Worm (Caenorhabditis elegans) whole organism, early embryonic: ENCODE data around the gene sta-2.

Source experiments
- B0310.2 ChIP-seq: sonication (generic microtip); optimal IDR thresholded peaks from 2 replicates; lab custom pipeline; 2016; ENCODE audit warnings: mild to moderate bottlenecking, missing genetic modification characterization, missing compliant biosample characterization
- ama-1 ChIP-seq: fragments of 150-350 bp; optimal IDR thresholded peaks from 2 replicates; lab custom pipeline; 2014
- ceh-13 ChIP-seq: fragments of 200-800 bp; sonication (Bioruptor generic); optimal IDR thresholded peaks from 2 replicates; lab custom pipeline; 2018; ENCODE audit warnings: mild to moderate bottlenecking, missing genetic modification characterization, missing compliant biosample characterization
- flt-1 ChIP-seq: fragments of 200-800 bp; sonication (Bioruptor generic); IDR thresholded peaks from 2 replicates; pipeline ENCODE4 v1.3.6; 2022; ENCODE audit warnings: missing genetic modification characterization, missing compliant biosample characterization
- hmg-4 ChIP-seq: fragments of 200-800 bp; sonication (Bioruptor generic); optimal IDR thresholded peaks from 2 replicates; lab custom pipeline; 2018; ENCODE audit warnings: mild to moderate bottlenecking, missing genetic modification characterization, missing compliant biosample characterization
- hnd-1 ChIP-seq: sonication (generic microtip); optimal IDR thresholded peaks from 2 replicates; lab custom pipeline; 2016; ENCODE audit warnings: missing genetic modification characterization, missing compliant biosample characterization
- pes-1 ChIP-seq: fragments of 200-800 bp; sonication (Bioruptor generic); IDR thresholded peaks from 2 replicates; pipeline ENCODE4 v1.3.6; 2022; ENCODE audit warnings: missing genetic modification reagents, missing genetic modification characterization, missing compliant biosample characterization
- scrt-1 ChIP-seq: fragments of 200-800 bp; sonication (Bioruptor generic); IDR thresholded peaks from 2 replicates; pipeline ENCODE4 v1.3.6; 2022; ENCODE audit warnings: missing genetic modification characterization, missing compliant biosample characterization
- sea-1 ChIP-seq: fragments of 200-800 bp; sonication (Bioruptor generic); conservative IDR thresholded peaks from 2 replicates; pipeline ENCODE4 v1.3.6; 2022; ENCODE audit warnings: missing genetic modification characterization, missing compliant biosample characterization
- tbx-11 ChIP-seq: fragments of 200-800 bp; sonication (Bioruptor generic); IDR thresholded peaks from 2 replicates; pipeline ENCODE4 v1.3.6; 2022; ENCODE audit warnings: missing genetic modification characterization, missing compliant biosample characterization
- tbx-37 ChIP-seq: fragments of 200-800 bp; sonication (Bioruptor generic); conservative IDR thresholded peaks from 2 replicates; pipeline ENCODE4 v1.3.6; 2022; ENCODE audit warnings: missing genetic modification reagents, missing genetic modification characterization, missing compliant biosample characterization
- tra-4 ChIP-seq: sonication (generic microtip); optimal IDR thresholded peaks from 2 replicates; lab custom pipeline; 2017; ENCODE audit warnings: missing genetic modification characterization, missing compliant biosample characterization

- TF ChIP-seq B0310.2 (no peak), ama-1 (no peak), flt-1 (GFP tag; lab: Robert Waterston, UW) (no peak), tra-4 (tag; lab: Kevin White, UChicago) (no peak), hnd-1 (no peak), pes-1 (GFP tag; lab: Robert Waterston, UW) (no peak), hmg-4 (GFP tag; lab: Kevin White, UChicago) (no peak), tbx-11 (no peak), scrt-1 (GFP tag; lab: Robert Waterston, UW) (no peak), tbx-37 (GFP tag; lab: Robert Waterston, UW) (no peak), ceh-13 (no peak), sea-1 (no peak)
Observed at ce11 chrV:9771970-9772369, 31.0 kb downstream of the sta-2 start, which contains the start of gene F46B6.2.
